Fruit fly (Drosophila melanogaster): ENCODE measurements around the gene heca.

The heca gene

DNA sequence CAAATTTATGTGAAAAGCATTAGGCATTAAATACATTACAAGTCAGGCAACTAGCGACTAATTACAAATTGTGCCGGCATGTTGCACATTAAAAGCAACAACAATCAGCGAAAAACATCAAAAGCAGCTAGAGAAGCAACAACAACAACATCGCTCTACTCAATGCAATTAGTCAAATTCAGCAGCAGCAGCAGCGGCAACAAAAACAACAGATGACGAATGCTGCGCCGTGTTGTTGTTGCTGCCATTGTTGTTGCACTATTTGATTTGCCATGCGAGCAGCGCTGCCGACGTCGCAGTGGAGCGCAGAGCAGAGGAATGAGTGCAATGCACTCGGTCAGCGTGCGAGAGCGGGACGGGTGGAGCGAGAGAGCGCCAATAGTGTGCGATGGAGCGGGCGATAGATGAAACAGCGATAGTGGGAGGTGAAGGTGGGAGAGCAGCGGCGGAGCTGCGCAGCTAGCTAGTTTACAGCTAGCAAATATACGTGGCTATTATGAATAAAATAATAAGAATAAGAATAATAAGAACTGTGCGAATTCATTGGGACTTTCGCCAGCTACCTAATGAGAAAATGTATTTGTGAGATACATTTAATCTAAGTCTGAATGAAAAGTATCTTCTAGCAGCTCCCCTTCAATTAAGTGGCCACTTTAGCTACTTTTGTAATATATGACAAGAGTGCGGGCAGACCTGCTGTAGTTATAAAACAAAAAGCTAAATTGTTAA lies 60.4 kb downstream of the heca start:
- TF ChIP-seq Dbx (GFP tag; IDR thresholded peaks at IDR 0.05) = peak; percentile 47; the same call in 1 of the 3 replicates
- no peak for TF ChIP-seq HLH54F (GFP tag; optimal IDR thresholded peaks at IDR 0.05)
- no peak for TF ChIP-seq CG12236 (GFP tag; optimal IDR thresholded peaks at IDR 0.05)
- peak; percentile 8 for TF ChIP-seq CG2678 (tag; optimal IDR thresholded peaks at IDR 0.05)
- peak; percentile 11 for TF ChIP-seq CG17385 (GFP tag; optimal IDR thresholded peaks at IDR 0.05)
- TF ChIP-seq CG1832 (GFP tag; optimal IDR thresholded peaks at IDR 0.05) = peak; percentile 88
- no peak for TF ChIP-seq CG6689 (GFP tag; IDR thresholded peaks at IDR 0.05)
- TF ChIP-seq CG17361 (GFP tag; IDR thresholded peaks at IDR 0.05) = peak; percentile 31; the same call in 1 of the 3 replicates
- peak; percentile 82 for TF ChIP-seq grn (GFP tag; optimal IDR thresholded peaks at IDR 0.05)
- no peak for TF ChIP-seq twi (tag; optimal IDR thresholded peaks at IDR 0.05)
- TF ChIP-seq Hr51 (GFP tag; optimal IDR thresholded peaks at IDR 0.05) = peak in 1 of 2 experiments; percentile 21
- peak; percentile 49 for TF ChIP-seq HLHmδ (GFP tag; optimal IDR thresholded peaks at IDR 0.05)
- peak; percentile 17 for TF ChIP-seq CG34376 (GFP tag; optimal IDR thresholded peaks at IDR 0.05)
- TF ChIP-seq zfh2 (GFP tag; optimal IDR thresholded peaks at IDR 0.05) = no peak
- no peak for TF ChIP-seq CG15011 (GFP tag; optimal IDR thresholded peaks at IDR 0.05)
- peak; percentile 87 for TF ChIP-seq Nf-YC (tag; optimal IDR thresholded peaks at IDR 0.05)
- TF ChIP-seq fd3F (GFP tag; optimal IDR thresholded peaks at IDR 0.05) = no peak
- TF ChIP-seq wek (GFP tag; optimal IDR thresholded peaks at IDR 0.05) = no peak
- no peak for TF ChIP-seq klu (GFP tag; IDR thresholded peaks at IDR 0.05)
- no peak for TF ChIP-seq phol (tag; optimal IDR thresholded peaks at IDR 0.05)
- TF ChIP-seq CG10321 (GFP tag; IDR thresholded peaks at IDR 0.05) = no peak
- TF ChIP-seq sens (GFP tag) = peak; percentile 58
- TF ChIP-seq CTCF (GFP tag; optimal IDR thresholded peaks at IDR 0.05) = no peak
- TF ChIP-seq CG5180 (GFP tag; optimal IDR thresholded peaks at IDR 0.05) = peak; percentile 8
- 0 out of 2 replicates have a peak, but pooled peaks have one; percentile 29 for TF ChIP-seq bbx (GFP tag; IDR thresholded peaks at IDR 0.05; ENCODE audit: partially characterized antibody)
- TF ChIP-seq Hey (tag; optimal IDR thresholded peaks at IDR 0.05) = no peak
- peak; percentile 32; the same call in 1 of the 3 replicates for TF ChIP-seq CG11695 (GFP tag; IDR thresholded peaks at IDR 0.05)
- TF ChIP-seq Oli (tag; optimal IDR thresholded peaks at IDR 0.05) = peak; percentile 17
- TF ChIP-seq H15 (GFP tag; IDR thresholded peaks at IDR 0.05) = no peak
- peak; percentile 62; the same call in 2 of the 3 replicates for TF ChIP-seq sr (GFP tag; IDR thresholded peaks at IDR 0.05)
- no peak for TF ChIP-seq CG12155 (GFP tag; optimal IDR thresholded peaks at IDR 0.05)
- no peak for TF ChIP-seq CG1647 (GFP tag; optimal IDR thresholded peaks at IDR 0.05)
- peak; percentile 4 for TF ChIP-seq CG15269 (tag; optimal IDR thresholded peaks at IDR 0.05)
- TF ChIP-seq bigmax (GFP tag; optimal IDR thresholded peaks at IDR 0.05) = no peak
- no peak for TF ChIP-seq MESR4 (GFP tag; optimal IDR thresholded peaks at IDR 0.05)
- TF ChIP-seq lilli (GFP tag; optimal IDR thresholded peaks at IDR 0.05) = peak; percentile 22
- TF ChIP-seq CG11085 (GFP tag; IDR thresholded peaks at IDR 0.05) = no peak
- TF ChIP-seq Awh (GFP tag; IDR thresholded peaks at IDR 0.05) = 0 out of 2 replicates have a peak, but pooled peaks have one; percentile 38
- TF ChIP-seq CG8924 (tag; optimal IDR thresholded peaks at IDR 0.05) = peak; percentile 6
- TF ChIP-seq BEAF-32 (GFP tag; optimal IDR thresholded peaks at IDR 0.05) = no peak
- TF ChIP-seq gem (tag; optimal IDR thresholded peaks at IDR 0.05) = peak; percentile 19
- no peak for TF ChIP-seq CG14441 (GFP tag; IDR thresholded peaks at IDR 0.05)
- TF ChIP-seq Sox100B (GFP tag; optimal IDR thresholded peaks at IDR 0.05) = peak; percentile 14
- peak; percentile 6 for TF ChIP-seq Vsx1 (GFP tag; optimal IDR thresholded peaks at IDR 0.05)
- TF ChIP-seq CoRest (tag; optimal IDR thresholded peaks at IDR 0.05) = peak; percentile 28
- TF ChIP-seq sqz (GFP tag; optimal IDR thresholded peaks at IDR 0.05) = peak; percentile 85
- no peak for TF ChIP-seq CG11723 (GFP tag; optimal IDR thresholded peaks at IDR 0.05)
- no peak for TF ChIP-seq al (GFP tag; IDR thresholded peaks at IDR 0.05)
- no peak for TF ChIP-seq CG5245 (GFP tag; optimal IDR thresholded peaks at IDR 0.05)
- peak; percentile 3 for TF ChIP-seq exex (tag; optimal IDR thresholded peaks at IDR 0.05)
